Worm (Caenorhabditis elegans): ENCODE data around the gene col-92.

The col-92 gene

ce11 chrIII:10987561-10988184, 4.6 kb upstream of the col-92 start, which contains the start of gene col-94:
Gene col-94 (minus strand): TSS chrIII:10987873.
- TF ChIP-seq sptf-2 (GFP tag; optimal IDR thresholded peaks at IDR 0.05) = no peak
- no peak for TF ChIP-seq snpc-4 (GFP tag; optimal IDR thresholded peaks at IDR 0.05)
- TF ChIP-seq snpc-4 (tag; optimal IDR thresholded peaks at IDR 0.05) = peak in 1 of 4 experiments; percentile 11

- TF ChIP-seq ztf-26 (tag; optimal IDR thresholded peaks at IDR 0.05) = no peak
- no peak for TF ChIP-seq somi-1 (GFP tag; optimal IDR thresholded peaks at IDR 0.05)
- TF ChIP-seq zfh-2 (GFP tag; conservative IDR thresholded peaks at IDR 0.05) = no peak
- no peak for TF ChIP-seq B0261.1 (tag; optimal IDR thresholded peaks at IDR 0.05)
- no peak for TF ChIP-seq nfya-1 (tag; optimal IDR thresholded peaks at IDR 0.05; ENCODE audit: borderline replicate concordance, insufficient read depth)
- TF ChIP-seq hmg-20 (GFP tag; IDR thresholded peaks at IDR 0.05) = no peak
- no peak for TF ChIP-seq tlf-1 (GFP tag; optimal IDR thresholded peaks at IDR 0.05)
- TF ChIP-seq Y67H2A.10 (GFP tag; conservative IDR thresholded peaks at IDR 0.05) = no peak
- TF ChIP-seq snpc-4 (GFP tag; optimal IDR thresholded peaks at IDR 0.05) = no peak
- no peak for TF ChIP-seq snpc-4 (tag; optimal IDR thresholded peaks at IDR 0.05)
- TF ChIP-seq let-607 (tag; optimal IDR thresholded peaks at IDR 0.05) = no peak
- TF ChIP-seq C17E4.6 (GFP tag; IDR thresholded peaks at IDR 0.05) = no peak
- no peak for TF ChIP-seq hmg-1.2 (GFP tag; IDR thresholded peaks at IDR 0.05)
- TF ChIP-seq nfyb-1 (GFP tag; IDR thresholded peaks at IDR 0.05) = no peak
- TF ChIP-seq mcd-1 (GFP tag; IDR thresholded peaks at IDR 0.05) = no peak
- no peak for TF ChIP-seq madf-10 (tag; optimal IDR thresholded peaks at IDR 0.05)
- no peak for TF ChIP-seq xnd-1 (tag; optimal IDR thresholded peaks at IDR 0.05)
Observed at ce11 chrIII:10985559-10986036, 2.5 kb upstream of the col-92 start, which contains the start of gene col-93. Gene col-93 (minus strand): TSS chrIII:10985609.

ce11 chrIII:10984749-10985148, 1.7 kb upstream of the col-92 start:
- TF ChIP-seq nhr-120 (GFP tag; IDR thresholded peaks at IDR 0.05) (0 out of 2 replicates have a peak, but pooled peaks have one; percentile 26), lin-26 (GFP tag; IDR thresholded peaks at IDR 0.05) (peak; percentile 38; the same call in 1 of the 2 replicates), egrh-3 (GFP tag; IDR thresholded peaks at IDR 0.05) (peak; percentile 97), mcd-1 (GFP tag; IDR thresholded peaks at IDR 0.05) (peak; percentile 38; the same call in 1 of the 2 replicates)

- no peak for TF ChIP-seq egl-44 (GFP tag; IDR thresholded peaks at IDR 0.05)
- TF ChIP-seq him-1 (tag; optimal IDR thresholded peaks at IDR 0.05) = no peak
- TF ChIP-seq aptf-2 (GFP tag; conservative IDR thresholded peaks at IDR 0.05) = no peak
- no peak for TF ChIP-seq sptf-2 (GFP tag; optimal IDR thresholded peaks at IDR 0.05)
- TF ChIP-seq lin-54 (GFP tag; optimal IDR thresholded peaks at IDR 0.05) = no peak
- TF ChIP-seq hsf-1 (GFP tag; IDR thresholded peaks at IDR 0.05) = no peak
- TF ChIP-seq ztf-25 (GFP tag; IDR thresholded peaks at IDR 0.05) = no peak
- TF ChIP-seq chd-7 (tag; optimal IDR thresholded peaks at IDR 0.05) = no peak
- TF ChIP-seq nfya-2 (GFP tag; IDR thresholded peaks at IDR 0.05) = no peak
- no peak for TF ChIP-seq F22D6.2 (tag; optimal IDR thresholded peaks at IDR 0.05)
- TF ChIP-seq ztf-3 (GFP tag; optimal IDR thresholded peaks at IDR 0.05) = no peak
- no peak for TF ChIP-seq hlh-12 (tag; optimal IDR thresholded peaks at IDR 0.05)
- TF ChIP-seq F39B2.1 (GFP tag; IDR thresholded peaks at IDR 0.05) = no peak
- no peak for TF ChIP-seq dpff-1 (tag; optimal IDR thresholded peaks at IDR 0.05)
- TF ChIP-seq nhr-80 (tag; optimal IDR thresholded peaks at IDR 0.05) = no peak
Observed at ce11 chrIII:10981555-10981954, 1.5 kb downstream of the col-92 start.

Data from whole organism, young adult.